Worm (Caenorhabditis elegans) whole organism, mixed stage, embryonic: Measurements from ENCODE around the gene ddx-19.

Experiments
- bed-3 ChIP-seq: fragments of 200-800 bp; sonication (Bioruptor generic); optimal IDR thresholded peaks from 3 replicates; lab custom pipeline; 2018; ENCODE audit warnings: mild to moderate bottlenecking, missing genetic modification characterization, moderate library complexity, missing compliant biosample characterization
- nhr-237 ChIP-seq: fragments of 150-350 bp; optimal IDR thresholded peaks from 2 replicates; lab custom pipeline; 2014; ENCODE audit warnings: missing biosample characterization, missing genetic modification characterization
- unc-39 ChIP-seq: fragments of 150-350 bp; optimal IDR thresholded peaks from 2 replicates; lab custom pipeline; 2014; ENCODE audit warnings: missing biosample characterization, missing genetic modification characterization
- unc-62 ChIP-seq: fragments of 150-350 bp; optimal IDR thresholded peaks from 2 replicates; lab custom pipeline; 2014; ENCODE audit warnings: missing biosample characterization, missing genetic modification reagents, missing genetic modification characterization

ce11 chrII:8938907-8939622 is 54.4 kb downstream of the ddx-19 start:
- TF ChIP-seq bed-3 (GFP tag; lab: Kevin White, UChicago) = no peak
- TF ChIP-seq unc-62 (GFP tag; lab: Kevin White, UChicago) = no peak
- TF ChIP-seq unc-39 (tag; lab: Kevin White, UChicago) = no peak
- TF ChIP-seq nhr-237 (tag; lab: Kevin White, UChicago) = no peak
